Worm (Caenorhabditis elegans) whole organism, L4 larva: ENCODE results near the gene Y75B8A.8.

Experiments used
- D1046.2 ChIP-seq: fragments of 200-800 bp; sonication (Bioruptor generic); IDR thresholded peaks from 2 replicates; pipeline ENCODE4 v1.3.6; 2022; ENCODE audit warnings: missing genetic modification characterization, missing compliant biosample characterization
- ces-1 ChIP-seq: fragments of 150-350 bp; sonication (generic microtip); optimal IDR thresholded peaks from 4 replicates; lab custom pipeline; 2014; ENCODE audit warnings: missing biosample characterization, missing genetic modification reagents, missing genetic modification characterization
- fkh-10 ChIP-seq: fragments of 150-350 bp; optimal IDR thresholded peaks from 2 replicates; lab custom pipeline; 2014; ENCODE audit warnings: missing biosample characterization, missing genetic modification reagents, missing genetic modification characterization
- hlh-11 ChIP-seq: fragments of 200-800 bp; sonication (Bioruptor generic); optimal IDR thresholded peaks from 2 replicates; lab custom pipeline; 2018; ENCODE audit warnings: mild to moderate bottlenecking, missing genetic modification characterization, missing compliant biosample characterization
- jun-1 ChIP-seq: fragments of 150-350 bp; optimal IDR thresholded peaks from 2 replicates; lab custom pipeline; 2014; ENCODE audit warnings: missing biosample characterization, missing genetic modification reagents, missing genetic modification characterization
- pqm-1 ChIP-seq: sonication (generic microtip); optimal IDR thresholded peaks from 2 replicates; lab custom pipeline; 2017; ENCODE audit warnings: missing biosample characterization, missing genetic modification characterization
- zip-11 ChIP-seq: fragments of 200-800 bp; sonication (Bioruptor generic); IDR thresholded peaks from 2 replicates; pipeline ENCODE4 v1.3.6; 2022; ENCODE audit warnings: missing genetic modification characterization, missing compliant biosample characterization

Y75B8A.8 gene

ce11 chrIII:12220820-12221219 lies 60.3 kb downstream of the Y75B8A.8 start:
- no peak for TF ChIP-seq D1046.2
- no peak for TF ChIP-seq pqm-1 (tag; lab: Kevin White, UChicago)
- no peak for TF ChIP-seq ces-1 (GFP tag; lab: Kevin White, UChicago)
- no peak for TF ChIP-seq fkh-10
- TF ChIP-seq jun-1 (tag; lab: Kevin White, UChicago), result no peak
- no peak for TF ChIP-seq zip-11 (GFP tag; lab: Robert Waterston, UW)
- no peak for TF ChIP-seq hlh-11 (tag; lab: Kevin White, UChicago)
